Worm (Caenorhabditis elegans): Measurements from ENCODE around the gene sups-1.

DNA sequence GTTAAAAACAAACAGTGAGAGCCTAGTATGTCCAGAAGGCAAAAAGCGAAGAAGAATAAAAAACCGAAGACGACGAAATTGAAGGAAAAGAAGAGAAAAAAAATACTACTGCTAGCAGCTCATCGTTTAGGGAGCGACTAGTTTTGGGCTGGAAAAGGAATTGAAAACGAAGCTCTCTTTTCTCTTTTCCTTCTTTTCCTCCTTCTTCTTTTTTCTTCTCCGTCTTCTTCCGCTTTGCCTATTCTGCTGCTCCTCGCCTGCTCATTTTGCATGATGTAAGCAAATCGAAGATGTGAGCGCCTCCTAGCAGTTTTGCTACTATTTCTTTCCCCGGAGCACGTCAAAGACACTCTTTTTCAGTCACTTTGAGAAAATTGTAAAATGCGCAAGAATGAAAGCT, 22.3 kb upstream of the sups-1 start:
- TF ChIP-seq mel-28 (tag; optimal IDR thresholded peaks at IDR 0.05; ENCODE audit: borderline replicate concordance) (no peak), sptf-2 (GFP tag; optimal IDR thresholded peaks at IDR 0.05) (no peak), lsl-1 (GFP tag; optimal IDR thresholded peaks at IDR 0.05) (no peak), F22D6.2 (tag; optimal IDR thresholded peaks at IDR 0.05) (no peak), let-526 (GFP tag; IDR thresholded peaks at IDR 0.05) (no peak), hlh-26 (GFP tag; conservative IDR thresholded peaks at IDR 0.05) (no peak), F23B12.7 (tag; optimal IDR thresholded peaks at IDR 0.05; ENCODE audit: insufficient read depth) (no peak), K11D2.4 (GFP tag; IDR thresholded peaks at IDR 0.05) (no peak)
